Worm (Caenorhabditis elegans) whole organism, dauer: Measurements from ENCODE around the gene T21B10.4.

ENCODE experiments used
- unc-62 ChIP-seq: sonication (generic microtip); optimal IDR thresholded peaks from 2 replicates; lab custom pipeline; 2017; ENCODE audit warnings: missing biosample characterization, missing genetic modification reagents, missing genetic modification characterization

Gene T21B10.4

ce11 chrII:8953703-8954102, 13.0 kb downstream of the T21B10.4 start:
- no peak for TF ChIP-seq unc-62

DNA sequence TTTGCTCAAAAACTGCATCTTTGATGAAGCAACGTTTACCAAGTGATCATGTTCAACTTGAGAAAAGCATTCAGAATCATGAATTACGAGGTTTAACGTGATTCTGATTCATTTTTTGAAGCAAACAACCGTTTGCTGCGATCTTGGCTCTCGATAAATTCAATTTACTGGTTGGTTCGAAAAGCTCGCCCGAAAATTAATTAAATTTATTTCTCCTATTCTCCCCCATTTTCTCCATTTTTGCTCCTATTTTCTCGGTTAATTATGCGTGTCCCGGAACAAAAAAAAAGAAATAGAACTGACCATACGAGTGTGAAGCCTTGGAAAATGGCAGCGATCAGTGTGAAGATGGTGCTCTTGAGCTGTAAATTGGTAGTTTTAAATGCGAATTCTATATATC, 16.2 kb downstream of the T21B10.4 start:
- TF ChIP-seq unc-62: no peak

ce11 chrII:8959081-8959480, 18.4 kb downstream of the T21B10.4 start:
- no peak for TF ChIP-seq unc-62

DNA sequence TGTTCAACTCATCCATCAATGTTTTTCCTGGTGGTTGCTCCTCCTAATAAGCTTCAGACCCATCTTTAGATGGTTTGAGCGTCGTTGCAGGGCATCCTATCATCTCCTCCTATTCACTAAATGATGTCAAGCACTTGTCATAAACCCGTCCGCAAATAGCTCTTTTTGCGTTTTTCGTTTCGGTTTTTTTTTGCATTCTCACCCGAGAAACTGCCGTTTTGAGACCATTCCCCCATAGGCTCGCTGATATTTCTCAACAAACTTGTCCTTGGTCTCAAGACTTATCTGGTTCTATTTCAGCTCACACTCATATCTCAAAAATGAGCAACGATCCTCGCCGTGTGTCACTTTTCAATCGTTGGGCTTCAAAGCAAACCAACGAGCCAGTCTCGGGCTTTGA, 19.7 kb downstream of the T21B10.4 start, which contains the start of gene cal-2:
Gene cal-2 (plus strand): TSS at position 301 of the 400 bp plus-strand sequence.
- TF ChIP-seq unc-62: no peak

ce11 chrII:8961450-8961849, 20.8 kb downstream of the T21B10.4 start:
- TF ChIP-seq unc-62: no peak

DNA sequence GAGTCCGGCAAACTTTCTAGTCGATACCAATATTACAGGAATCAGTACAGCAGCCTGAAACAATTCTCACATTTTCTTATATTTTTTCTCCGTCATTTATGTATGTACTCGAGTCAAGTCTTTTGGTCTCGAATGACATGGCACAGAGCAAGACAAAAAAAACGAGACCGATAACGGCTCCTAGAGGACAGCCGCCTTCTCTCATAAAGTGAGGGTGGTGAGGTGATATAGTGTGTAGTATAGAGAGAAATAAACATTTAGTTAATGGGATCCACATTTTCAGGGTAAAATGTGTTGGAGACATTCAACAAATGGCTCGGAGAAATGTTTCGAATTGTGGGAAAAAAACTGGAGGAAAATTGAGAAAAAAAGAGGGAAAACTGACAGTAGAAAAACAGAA, 21.5 kb downstream of the T21B10.4 start:
- TF ChIP-seq unc-62: no peak

DNA sequence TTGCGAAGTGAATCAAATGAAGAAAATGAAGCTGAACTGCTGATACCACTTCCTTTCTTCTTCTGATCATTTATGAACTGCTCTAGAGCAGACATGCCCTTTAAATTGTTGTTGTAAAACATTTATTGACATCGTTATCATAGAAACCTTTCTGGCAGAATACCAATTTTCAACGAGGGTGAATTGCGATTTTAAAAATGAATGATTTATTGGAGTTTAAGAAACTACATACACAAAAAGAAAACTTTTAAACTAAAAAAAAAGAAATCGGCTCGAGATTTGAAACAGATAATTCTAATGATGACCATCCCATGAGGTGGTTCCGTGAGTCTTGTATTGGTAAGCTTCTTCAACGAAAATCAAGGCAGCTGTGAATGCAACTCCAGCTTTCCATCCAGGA, 23.4 kb downstream of the T21B10.4 start, which contains the start of gene sftd-3:
Gene sftd-3 (minus strand): TSS at position 101 of the 400 bp plus-strand sequence.
- TF ChIP-seq unc-62: no peak

DNA sequence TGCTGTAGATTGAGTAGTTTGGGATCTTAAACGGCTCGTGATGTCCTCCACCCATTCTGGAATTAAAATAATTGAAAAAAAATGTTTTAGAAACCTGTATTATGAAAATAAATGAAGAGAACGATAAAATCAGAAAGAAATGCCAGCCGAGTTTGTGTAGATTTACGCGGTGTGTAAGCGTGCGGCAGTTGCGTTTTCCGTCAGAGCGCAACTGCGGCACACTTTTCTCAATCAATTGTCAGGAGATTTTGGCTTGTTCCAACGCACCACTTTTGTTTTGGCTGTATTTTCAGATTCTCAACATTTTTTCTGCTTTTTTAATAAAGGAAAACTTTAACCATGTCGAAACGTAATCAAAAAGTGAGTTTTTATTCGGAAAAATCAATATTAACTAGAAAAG, 24.1 kb downstream of the T21B10.4 start, which contains the start of the genes ndub-3 and C18E9.2:
Gene ndub-3 (minus strand): TSS at position 56 of the 400 bp plus-strand sequence.
Gene C18E9.2 (plus strand): TSS at position 172 of the 400 bp plus-strand sequence.
- no peak for TF ChIP-seq unc-62

DNA sequence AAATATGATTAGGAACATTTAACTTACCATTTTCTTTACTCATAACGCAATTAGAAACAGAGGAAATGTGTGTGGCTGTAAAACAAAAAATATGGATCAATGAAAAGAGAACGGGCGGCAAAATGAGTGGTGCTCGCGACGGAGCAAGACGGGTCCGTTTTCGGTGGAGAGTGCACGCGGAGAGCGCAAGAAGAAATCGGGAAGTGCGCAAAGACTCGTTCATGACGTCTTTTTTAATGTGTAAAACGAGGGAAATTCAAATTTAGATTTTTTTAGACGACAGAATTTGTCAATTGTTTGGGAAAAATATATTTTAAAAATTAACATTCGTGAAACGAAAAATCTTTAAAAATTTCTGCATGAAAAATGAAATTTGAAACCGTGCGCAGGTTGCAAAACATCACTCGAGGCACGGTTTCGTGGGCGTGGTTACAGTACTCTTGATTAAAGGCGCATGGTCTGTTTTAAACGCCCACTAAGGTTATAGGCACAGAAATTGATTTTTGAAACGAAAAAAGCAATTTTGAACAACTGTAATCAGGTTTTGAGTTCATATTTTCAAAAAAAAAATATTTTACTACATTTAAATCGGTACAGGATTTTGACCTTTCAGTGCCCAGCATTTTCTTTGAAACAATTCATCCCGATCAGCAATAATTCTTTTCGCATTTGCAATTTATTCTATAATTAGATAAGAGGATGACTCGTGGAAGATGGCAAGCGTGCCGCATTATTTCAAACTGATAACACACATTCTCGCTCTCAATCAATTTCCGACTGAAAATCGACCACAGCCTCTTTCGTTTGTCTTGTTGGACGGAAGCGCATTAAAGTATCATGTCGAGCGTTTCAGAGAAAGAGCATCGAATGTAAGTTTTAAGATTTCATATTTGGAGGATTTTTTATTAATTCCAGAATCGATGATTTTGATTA, 28.8 kb downstream of the T21B10.4 start, which contains the start of the genes szy-20 and C18E9.5:
Gene szy-20 (minus strand): TSS at position 83 of the 933 bp plus-strand sequence.
Gene C18E9.5 (plus strand): TSS at position 730 of the 933 bp plus-strand sequence.
- TF ChIP-seq unc-62: no peak

ce11 chrII:8973516-8974043, 32.9 kb downstream of the T21B10.4 start, which contains the start of gene tomm-40:
TSS of gene tomm-40 (minus strand) at chrII:8973566.
- TF ChIP-seq unc-62: no peak

DNA sequence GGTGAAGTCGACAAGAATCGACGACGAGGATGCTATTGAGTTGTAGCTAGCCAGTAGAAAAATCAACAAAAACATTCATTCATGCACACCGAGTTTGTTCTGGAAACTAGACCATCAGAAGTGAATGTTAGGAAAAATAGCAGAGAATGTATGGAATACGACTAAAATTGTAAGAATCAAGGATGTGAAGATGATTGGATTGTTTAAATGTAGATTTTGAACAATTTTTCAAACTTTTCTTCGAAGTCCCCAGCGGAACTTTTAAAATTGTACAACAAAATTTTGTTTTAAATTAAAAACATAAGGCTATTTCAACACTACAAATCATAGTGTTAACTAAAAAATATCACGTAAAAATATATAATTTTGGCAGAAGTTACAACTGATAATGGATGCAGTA, 42.0 kb downstream of the T21B10.4 start, which contains the start of gene C18E9.7:
Gene C18E9.7 (minus strand): TSS at position 101 of the 400 bp plus-strand sequence.
- no peak for TF ChIP-seq unc-62

DNA sequence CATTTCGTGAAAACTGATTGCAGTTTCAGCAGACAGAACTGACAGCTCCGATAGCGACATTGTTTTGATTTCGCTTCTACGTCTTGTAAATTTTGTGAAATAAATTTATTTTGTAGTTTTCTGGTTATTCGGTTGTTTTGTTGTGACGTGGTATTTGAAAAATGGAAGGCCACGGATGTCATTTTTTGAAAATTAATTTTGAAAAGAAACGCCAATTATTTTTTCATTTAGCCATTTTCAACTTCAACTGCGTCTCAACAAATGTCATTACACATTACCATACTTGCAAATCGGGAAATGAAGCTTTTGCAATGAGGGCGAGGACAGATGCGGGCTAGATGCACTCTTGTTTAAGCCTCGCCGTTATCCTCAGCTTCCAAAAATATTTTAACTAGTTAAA, 47.3 kb downstream of the T21B10.4 start, which contains the start of gene C18E9.8:
Gene C18E9.8 (minus strand): TSS at position 101 of the 400 bp plus-strand sequence.
- no peak for TF ChIP-seq unc-62

- TF ChIP-seq unc-62: no peak
Observed at ce11 chrII:8989444-8989843, 48.8 kb downstream of the T21B10.4 start, which contains the start of gene C18E9.9. TSS of gene C18E9.9 (minus strand) at chrII:8989544.

- TF ChIP-seq unc-62: no peak
Observed at ce11 chrII:8990267-8990666, 49.6 kb downstream of the T21B10.4 start.

DNA sequence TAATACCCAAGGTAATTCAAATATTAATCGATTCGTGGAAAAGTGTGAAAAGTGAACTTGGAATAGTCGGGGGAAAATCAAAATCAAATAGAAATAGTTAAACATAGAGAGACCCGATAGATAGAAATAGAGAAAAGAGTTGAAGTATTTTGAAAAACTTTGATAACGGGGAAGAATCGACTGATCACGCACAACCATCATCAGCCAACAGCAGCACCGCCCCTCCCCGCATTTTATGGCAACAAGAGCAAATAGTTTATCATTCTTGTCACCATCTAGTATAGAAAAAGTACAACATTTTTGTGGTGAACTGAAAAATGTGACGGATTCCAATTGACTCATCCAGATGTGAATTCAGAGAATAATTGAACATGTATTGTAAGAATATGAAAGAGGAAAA, 50.9 kb downstream of the T21B10.4 start:
- no peak for TF ChIP-seq unc-62
